Worm (Caenorhabditis elegans) whole organism, early embryonic: ENCODE results near the gene C49C8.6.
A peak's percentile ranks its signal among the peaks of the same experiment; 100 is the strongest.

ENCODE experiments used
- B0310.2 ChIP-seq: sonication (generic microtip); optimal IDR thresholded peaks from 2 replicates; lab custom pipeline; 2016; ENCODE audit warnings: mild to moderate bottlenecking, missing genetic modification characterization, missing compliant biosample characterization
- F13C5.2 ChIP-seq: sonication (generic microtip); optimal IDR thresholded peaks from 2 replicates; lab custom pipeline; 2017; ENCODE audit warnings: mild to moderate bottlenecking, missing genetic modification characterization, inconsistent platforms, missing compliant biosample characterization
- aly-1 ChIP-seq: sonication (generic microtip); optimal IDR thresholded peaks from 2 replicates; lab custom pipeline; 2016; ENCODE audit warnings: missing genetic modification characterization, missing compliant biosample characterization
- ama-1 ChIP-seq: fragments of 150-350 bp; optimal IDR thresholded peaks from 2 replicates; lab custom pipeline; 2014
- ceh-13 ChIP-seq: fragments of 200-800 bp; sonication (Bioruptor generic); optimal IDR thresholded peaks from 2 replicates; lab custom pipeline; 2018; ENCODE audit warnings: mild to moderate bottlenecking, missing genetic modification characterization, missing compliant biosample characterization
- ceh-36 ChIP-seq: sonication (generic microtip); optimal IDR thresholded peaks from 2 replicates; lab custom pipeline; 2016; ENCODE audit warnings: missing genetic modification characterization, inconsistent platforms, missing compliant biosample characterization
- ets-7 ChIP-seq: sonication (generic microtip); optimal IDR thresholded peaks from 2 replicates; lab custom pipeline; 2016; ENCODE audit warnings: missing genotype, missing genetic modification characterization, missing compliant biosample characterization
- flt-1 ChIP-seq: fragments of 200-800 bp; sonication (Bioruptor generic); IDR thresholded peaks from 2 replicates; pipeline ENCODE4 v1.3.6; 2022; ENCODE audit warnings: missing genetic modification characterization, missing compliant biosample characterization
- hmbx-1 ChIP-seq: sonication (generic microtip); optimal IDR thresholded peaks from 2 replicates; lab custom pipeline; 2016; ENCODE audit warnings: mild to moderate bottlenecking, missing genetic modification characterization, missing compliant biosample characterization
- hmg-4 ChIP-seq: fragments of 200-800 bp; sonication (Bioruptor generic); optimal IDR thresholded peaks from 2 replicates; lab custom pipeline; 2018; ENCODE audit warnings: mild to moderate bottlenecking, missing genetic modification characterization, missing compliant biosample characterization
- hnd-1 ChIP-seq: sonication (generic microtip); optimal IDR thresholded peaks from 2 replicates; lab custom pipeline; 2016; ENCODE audit warnings: missing genetic modification characterization, missing compliant biosample characterization
- pes-1 ChIP-seq: fragments of 200-800 bp; sonication (Bioruptor generic); IDR thresholded peaks from 2 replicates; pipeline ENCODE4 v1.3.6; 2022; ENCODE audit warnings: missing genetic modification reagents, missing genetic modification characterization, missing compliant biosample characterization
- scrt-1 ChIP-seq: fragments of 200-800 bp; sonication (Bioruptor generic); IDR thresholded peaks from 2 replicates; pipeline ENCODE4 v1.3.6; 2022; ENCODE audit warnings: missing genetic modification characterization, missing compliant biosample characterization
- sea-1 ChIP-seq: fragments of 200-800 bp; sonication (Bioruptor generic); conservative IDR thresholded peaks from 2 replicates; pipeline ENCODE4 v1.3.6; 2022; ENCODE audit warnings: missing genetic modification characterization, missing compliant biosample characterization
- tbx-11 ChIP-seq: fragments of 200-800 bp; sonication (Bioruptor generic); IDR thresholded peaks from 2 replicates; pipeline ENCODE4 v1.3.6; 2022; ENCODE audit warnings: missing genetic modification characterization, missing compliant biosample characterization
- tbx-37 ChIP-seq: fragments of 200-800 bp; sonication (Bioruptor generic); conservative IDR thresholded peaks from 2 replicates; pipeline ENCODE4 v1.3.6; 2022; ENCODE audit warnings: missing genetic modification reagents, missing genetic modification characterization, missing compliant biosample characterization
- tra-4 ChIP-seq: sonication (generic microtip); optimal IDR thresholded peaks from 2 replicates; lab custom pipeline; 2017; ENCODE audit warnings: missing genetic modification characterization, missing compliant biosample characterization

Gene C49C8.6

ce11 chrIV:8628262-8628661 lies 29.8 kb downstream of the C49C8.6 start:
- no peak for TF ChIP-seq hmg-4 (GFP tag; lab: Kevin White, UChicago)
- no peak for TF ChIP-seq ceh-13 (GFP tag; lab: Kevin White, UChicago)
- no peak for TF ChIP-seq tra-4
- TF ChIP-seq tbx-11 (GFP tag; lab: Robert Waterston, UW), result no peak
- TF ChIP-seq flt-1 (GFP tag; lab: Robert Waterston, UW), result no peak
- no peak for TF ChIP-seq aly-1 (tag; lab: Kevin White, UChicago)
- TF ChIP-seq B0310.2 (tag; lab: Kevin White, UChicago), result no peak
- TF ChIP-seq hnd-1 (tag; lab: Kevin White, UChicago), result no peak
- TF ChIP-seq ets-7 (tag; lab: Kevin White, UChicago), result no peak
- TF ChIP-seq hmbx-1 (tag; lab: Kevin White, UChicago), result no peak

ce11 chrIV:8627328-8627727 lies 30.7 kb downstream of the C49C8.6 start, which contains the start of gene F42A9.11:
TSS of gene F42A9.11 (plus strand) at chrIV:8627637.
- TF ChIP-seq hmg-4 (GFP tag; lab: Kevin White, UChicago), result peak; percentile 12
- TF ChIP-seq pes-1 (GFP tag; lab: Robert Waterston, UW), result no peak
- peak; percentile 40 for TF ChIP-seq aly-1 (tag; lab: Kevin White, UChicago)

- TF ChIP-seq ceh-13 (GFP tag; lab: Kevin White, UChicago) (no peak), sea-1 (GFP tag; lab: Robert Waterston, UW) (no peak), hmg-4 (GFP tag; lab: Kevin White, UChicago) (no peak), pes-1 (GFP tag; lab: Robert Waterston, UW) (no peak), ets-7 (tag; lab: Kevin White, UChicago) (no peak), flt-1 (GFP tag; lab: Robert Waterston, UW) (no peak), F13C5.2 (tag; lab: Kevin White, UChicago) (no peak), ama-1 (lab: Kevin White, UChicago) (no peak), B0310.2 (tag; lab: Kevin White, UChicago) (no peak), tra-4 (no peak), tbx-11 (GFP tag; lab: Robert Waterston, UW) (no peak), hnd-1 (tag; lab: Kevin White, UChicago) (no peak), tbx-37 (GFP tag; lab: Robert Waterston, UW) (no peak), scrt-1 (GFP tag; lab: Robert Waterston, UW) (no peak), ceh-36 (tag; lab: Kevin White, UChicago) (no peak), aly-1 (tag; lab: Kevin White, UChicago) (no peak), hmbx-1 (tag; lab: Kevin White, UChicago) (no peak)
Measured at ce11 chrIV:8626294-8626693, 31.7 kb downstream of the C49C8.6 start.

- TF ChIP-seq B0310.2 (tag; lab: Kevin White, UChicago) (no peak), aly-1 (tag; lab: Kevin White, UChicago) (no peak), pes-1 (GFP tag; lab: Robert Waterston, UW) (no peak), hnd-1 (tag; lab: Kevin White, UChicago) (no peak), sea-1 (GFP tag; lab: Robert Waterston, UW) (no peak), tra-4 (no peak), ets-7 (tag; lab: Kevin White, UChicago) (no peak), ceh-13 (GFP tag; lab: Kevin White, UChicago) (no peak), hmg-4 (GFP tag; lab: Kevin White, UChicago) (no peak), hmbx-1 (tag; lab: Kevin White, UChicago) (no peak), scrt-1 (GFP tag; lab: Robert Waterston, UW) (no peak), ceh-36 (tag; lab: Kevin White, UChicago) (no peak), ama-1 (lab: Kevin White, UChicago) (no peak), flt-1 (GFP tag; lab: Robert Waterston, UW) (no peak), tbx-11 (GFP tag; lab: Robert Waterston, UW) (no peak)
Measured at ce11 chrIV:8625730-8626129, 32.3 kb downstream of the C49C8.6 start.

- TF ChIP-seq tbx-11 (GFP tag; lab: Robert Waterston, UW) (no peak), hmbx-1 (tag; lab: Kevin White, UChicago) (no peak), flt-1 (GFP tag; lab: Robert Waterston, UW) (no peak), ceh-13 (GFP tag; lab: Kevin White, UChicago) (no peak), sea-1 (GFP tag; lab: Robert Waterston, UW) (no peak)
Measured at ce11 chrIV:8620102-8620733, 37.8 kb downstream of the C49C8.6 start, which contains the start of gene lin-49. TSS of gene lin-49 (plus strand) at chrIV:8620683.

- TF ChIP-seq tra-4 (no peak), F13C5.2 (tag; lab: Kevin White, UChicago) (no peak), ama-1 (lab: Kevin White, UChicago) (no peak)
Measured at ce11 chrIV:8618698-8619097, 39.3 kb downstream of the C49C8.6 start, which contains the start of gene F42A9.8. TSS of gene F42A9.8 (minus strand) at chrIV:8618785.

- TF ChIP-seq F13C5.2 (tag; lab: Kevin White, UChicago), result no peak
Measured at ce11 chrIV:8617047-8617446, 41.0 kb downstream of the C49C8.6 start, which contains the start of the genes F42A9.7 and F42A9.3. TSS of gene F42A9.7 (minus strand) at chrIV:8617147. TSS of gene F42A9.3 (plus strand) at chrIV:8617260.

- no peak for TF ChIP-seq ceh-13 (GFP tag; lab: Kevin White, UChicago)
- TF ChIP-seq ama-1 (lab: Kevin White, UChicago), result no peak
- TF ChIP-seq sea-1 (GFP tag; lab: Robert Waterston, UW), result no peak
- TF ChIP-seq aly-1 (tag; lab: Kevin White, UChicago), result no peak
- no peak for TF ChIP-seq hnd-1 (tag; lab: Kevin White, UChicago)
Measured at ce11 chrIV:8615314-8615713, 42.7 kb downstream of the C49C8.6 start.
